Worm (Caenorhabditis elegans) whole organism, late embryonic: Measurements from ENCODE around the gene rga-5.
A peak's percentile ranks its signal among the peaks of the same experiment; 100 is the strongest.

ENCODE experiments used
- C08G9.2 ChIP-seq: sonication (generic microtip); optimal IDR thresholded peaks from 2 replicates; lab custom pipeline; 2016; ENCODE audit warnings: mild to moderate bottlenecking, missing genetic modification characterization, moderate library complexity, missing compliant biosample characterization
- F13H6.1 ChIP-seq: sonication (generic microtip); optimal IDR thresholded peaks from 2 replicates; lab custom pipeline; 2016; ENCODE audit warnings: missing genetic modification characterization, missing compliant biosample characterization
- ahr-1 ChIP-seq: sonication (generic microtip); optimal IDR thresholded peaks from 2 replicates; lab custom pipeline; 2016; ENCODE audit warnings: missing genetic modification characterization, missing compliant biosample characterization
- ama-1 ChIP-seq: fragments of 150-350 bp; optimal IDR thresholded peaks from 2 replicates; lab custom pipeline; 2014
- ceh-19 ChIP-seq: fragments of 200-800 bp; sonication (Bioruptor generic); optimal IDR thresholded peaks from 2 replicates; lab custom pipeline; 2018; ENCODE audit warnings: mild to moderate bottlenecking, missing genetic modification characterization, missing compliant biosample characterization
- ceh-2 ChIP-seq: sonication (generic microtip); optimal IDR thresholded peaks from 2 replicates; lab custom pipeline; 2016; ENCODE audit warnings: missing genotype, missing genetic modification characterization, missing compliant biosample characterization
- ceh-22 ChIP-seq: sonication (generic microtip); optimal IDR thresholded peaks from 2 replicates; lab custom pipeline; 2017; ENCODE audit warnings: missing biosample characterization, missing genetic modification characterization
- ceh-24 ChIP-seq: sonication (generic microtip); optimal IDR thresholded peaks from 2 replicates; lab custom pipeline; 2016; ENCODE audit warnings: mild to moderate bottlenecking, missing genetic modification characterization, missing compliant biosample characterization
- elt-4 ChIP-seq: sonication (generic microtip); optimal IDR thresholded peaks from 2 replicates; lab custom pipeline; 2016; ENCODE audit warnings: missing genetic modification characterization, missing compliant biosample characterization
- eyg-1 ChIP-seq: sonication (generic microtip); optimal IDR thresholded peaks from 2 replicates; lab custom pipeline; 2016; ENCODE audit warnings: missing genotype, missing genetic modification characterization, missing compliant biosample characterization
- fkh-10 ChIP-seq: fragments of 150-350 bp; optimal IDR thresholded peaks from 2 replicates; lab custom pipeline; 2014; ENCODE audit warnings: missing biosample characterization, missing genetic modification reagents, missing genetic modification characterization
- fkh-6 ChIP-seq: sonication (generic microtip); optimal IDR thresholded peaks from 2 replicates; lab custom pipeline; 2016; ENCODE audit warnings: missing genetic modification characterization, missing compliant biosample characterization
- hlh-13 ChIP-seq: fragments of 200-800 bp; sonication (Bioruptor generic); optimal IDR thresholded peaks from 2 replicates; lab custom pipeline; 2018; ENCODE audit warnings: mild to moderate bottlenecking, missing genetic modification characterization, missing compliant biosample characterization
- hlh-15 ChIP-seq: sonication (generic microtip); optimal IDR thresholded peaks from 2 replicates; lab custom pipeline; 2016; ENCODE audit warnings: missing genetic modification characterization, missing compliant biosample characterization
- hlh-30 ChIP-seq: sonication (generic microtip); optimal IDR thresholded peaks from 2 replicates; lab custom pipeline; 2017; ENCODE audit warnings: antibody characterized with exemption, missing genetic modification characterization, missing compliant biosample characterization; ENCODE audit not compliant: insufficient read depth
- hlh-6 ChIP-seq: sonication (generic microtip); optimal IDR thresholded peaks from 2 replicates; lab custom pipeline; 2016; ENCODE audit warnings: missing genotype, missing genetic modification characterization, missing compliant biosample characterization
- lim-6 ChIP-seq: sonication (generic microtip); optimal IDR thresholded peaks from 2 replicates; lab custom pipeline; 2016; ENCODE audit warnings: missing genetic modification characterization, missing compliant biosample characterization
- lin-11 ChIP-seq: fragments of 200-800 bp; sonication (Bioruptor generic); optimal IDR thresholded peaks from 2 replicates; lab custom pipeline; 2018; ENCODE audit warnings: mild to moderate bottlenecking, missing genetic modification characterization, missing compliant biosample characterization
- mec-3 ChIP-seq: sonication (generic microtip); optimal IDR thresholded peaks from 2 replicates; lab custom pipeline; 2016; ENCODE audit warnings: borderline replicate concordance, missing genetic modification characterization, missing compliant biosample characterization
- nfya-1 ChIP-seq: sonication (generic microtip); optimal IDR thresholded peaks from 2 replicates; lab custom pipeline; 2017; ENCODE audit warnings: missing genetic modification characterization, mild to moderate bottlenecking, missing compliant biosample characterization, antibody characterized with exemption, moderate library complexity
- npax-4 ChIP-seq: sonication (generic microtip); optimal IDR thresholded peaks from 2 replicates; lab custom pipeline; 2016; ENCODE audit warnings: missing genetic modification characterization, missing compliant biosample characterization
- syd-9 ChIP-seq: sonication (generic microtip); optimal IDR thresholded peaks from 2 replicates; lab custom pipeline; 2016; ENCODE audit warnings: mild to moderate bottlenecking, missing genetic modification characterization, moderate library complexity, missing compliant biosample characterization
- tbx-2 ChIP-seq: sonication (generic microtip); optimal IDR thresholded peaks from 2 replicates; lab custom pipeline; 2016; ENCODE audit warnings: missing genetic modification characterization, missing compliant biosample characterization
- unc-3 ChIP-seq, 2 experiments: fragments of 200-800 bp in 1 of 2; sonication (Bioruptor generic) in 1 of 2; sonication (generic microtip) in 1 of 2; conservative IDR thresholded peaks in 1 of 2; optimal IDR thresholded peaks in 1 of 2; 2 replicates each; pipeline versions ENCODE4 v1.3.6 to Lab custom; 2016 to 2022; ENCODE audit warnings: missing compliant biosample characterization in 2 of 2, missing genetic modification characterization in 2 of 2, missing genetic modification reagents in 1 of 2
- unc-55 ChIP-seq: sonication (generic microtip); optimal IDR thresholded peaks from 2 replicates; lab custom pipeline; 2017; ENCODE audit warnings: missing biosample characterization, missing genetic modification reagents, missing genetic modification characterization
- zip-5 ChIP-seq: sonication (generic microtip); optimal IDR thresholded peaks from 2 replicates; lab custom pipeline; 2016; ENCODE audit warnings: missing genetic modification characterization, missing compliant biosample characterization
- ztf-16 ChIP-seq: sonication (generic microtip); optimal IDR thresholded peaks from 2 replicates; lab custom pipeline; 2017; ENCODE audit warnings: missing genetic modification characterization, missing compliant biosample characterization

Gene rga-5

ce11 chrIV:13887408-13888163 lies 59.9 kb downstream of the rga-5 start, which contains the start of gene lin-66 (continued):
- peak; percentile 29 for TF ChIP-seq fkh-6 (tag; lab: Kevin White, UChicago)
- TF ChIP-seq ceh-2 (tag; lab: Kevin White, UChicago), result peak; percentile 77
- TF ChIP-seq ceh-22, result no peak
- TF ChIP-seq unc-3 (GFP tag; conservative IDR thresholded peaks at IDR 0.05; lab: Robert Waterston, UW), result no peak
- peak; percentile 83 for TF ChIP-seq unc-3 (tag; optimal IDR thresholded peaks at IDR 0.05; lab: Kevin White, UChicago)
- peak; percentile 65 for TF ChIP-seq lim-6 (tag; lab: Kevin White, UChicago)
- peak; percentile 47 for TF ChIP-seq C08G9.2 (tag; lab: Kevin White, UChicago)
- peak; percentile 2 for TF ChIP-seq unc-55 (GFP tag; lab: Kevin White, UChicago)
- TF ChIP-seq hlh-13 (GFP tag; lab: Kevin White, UChicago), result no peak
- TF ChIP-seq tbx-2 (tag; lab: Kevin White, UChicago), result peak; percentile 96
- no peak for TF ChIP-seq ceh-24 (tag; lab: Kevin White, UChicago)
- TF ChIP-seq ztf-16 (tag; lab: Kevin White, UChicago), result peak; percentile 41
- TF ChIP-seq ceh-19, result no peak
- no peak for TF ChIP-seq elt-4 (tag; lab: Kevin White, UChicago)
- peak; percentile 53 for TF ChIP-seq hlh-6
- TF ChIP-seq npax-4 (tag; lab: Kevin White, UChicago), result no peak
- peak; percentile 88 for TF ChIP-seq syd-9 (tag; lab: Kevin White, UChicago)
- no peak for TF ChIP-seq zip-5 (tag; lab: Kevin White, UChicago)

- peak; percentile 48 for TF ChIP-seq ama-1 (lab: Kevin White, UChicago)
- no peak for TF ChIP-seq ahr-1 (tag; lab: Kevin White, UChicago)
These were observed 60.5 kb downstream of the rga-5 start for ce11 chrIV:13888164-13888518.

ce11 chrIV:13893103-13893502 lies 65.4 kb downstream of the rga-5 start:
- no peak for TF ChIP-seq ceh-24 (tag; lab: Kevin White, UChicago)
- no peak for TF ChIP-seq hlh-15 (tag; lab: Kevin White, UChicago)
- no peak for TF ChIP-seq fkh-10 (GFP tag; lab: Kevin White, UChicago)
- no peak for TF ChIP-seq fkh-6 (tag; lab: Kevin White, UChicago)
- no peak for TF ChIP-seq zip-5 (tag; lab: Kevin White, UChicago)
- no peak for TF ChIP-seq hlh-30 (tag; lab: Kevin White, UChicago)
- no peak for TF ChIP-seq ceh-22
- TF ChIP-seq nfya-1 (tag; lab: Kevin White, UChicago), result no peak
- no peak for TF ChIP-seq C08G9.2 (tag; lab: Kevin White, UChicago)
- no peak for TF ChIP-seq lin-11
- no peak for TF ChIP-seq ztf-16 (tag; lab: Kevin White, UChicago)
- no peak for TF ChIP-seq ceh-2 (tag; lab: Kevin White, UChicago)
- TF ChIP-seq eyg-1 (tag; lab: Kevin White, UChicago), result no peak
- no peak for TF ChIP-seq elt-4 (tag; lab: Kevin White, UChicago)
- no peak for TF ChIP-seq mec-3 (tag; lab: Kevin White, UChicago)
- no peak for TF ChIP-seq F13H6.1 (tag; lab: Kevin White, UChicago)
- no peak for TF ChIP-seq unc-3 (GFP tag; conservative IDR thresholded peaks at IDR 0.05; lab: Robert Waterston, UW)
- TF ChIP-seq unc-3 (tag; optimal IDR thresholded peaks at IDR 0.05; lab: Kevin White, UChicago), result no peak
